Fruit fly (Drosophila melanogaster) whole organism, wandering third instar larva: ENCODE results near the gene Rrp46.

Experiments used
- CrebA ChIP-seq: fragments of 200-800 bp; sonication (Bioruptor generic); optimal IDR thresholded peaks from 2 replicates; lab custom pipeline; 2016; ENCODE audit warnings: missing biosample characterization, mild to moderate bottlenecking, missing genetic modification characterization, borderline replicate concordance
- Jra ChIP-seq: sonication (Bioruptor generic); optimal IDR thresholded peaks from 2 replicates; lab custom pipeline; 2016; ENCODE audit warnings: missing biosample characterization, missing genetic modification characterization
- Mio ChIP-seq: sonication (Bioruptor generic); optimal IDR thresholded peaks from 2 replicates; lab custom pipeline; 2016; ENCODE audit warnings: missing biosample characterization, missing genetic modification characterization
- N ChIP-seq: fragments of >200 bp; optimal IDR thresholded peaks from 2 replicates; lab custom pipeline; 2018; ENCODE audit warnings: missing biosample characterization, missing external identifiers, missing genetic modification characterization
- OdsH ChIP-seq: fragments of 200-800 bp; sonication (Bioruptor generic); optimal IDR thresholded peaks from 2 replicates; lab custom pipeline; 2016; ENCODE audit warnings: missing biosample characterization, mild to moderate bottlenecking, missing genetic modification characterization
- brk ChIP-seq: fragments of 200-800 bp; sonication (Bioruptor generic); optimal IDR thresholded peaks from 2 replicates; lab custom pipeline; 2016; ENCODE audit warnings: missing biosample characterization, mild to moderate bottlenecking, missing genetic modification characterization
- dsf ChIP-seq: sonication (Bioruptor generic); optimal IDR thresholded peaks from 2 replicates; lab custom pipeline; 2016; ENCODE audit warnings: missing biosample characterization, missing genetic modification characterization, borderline replicate concordance
- fru ChIP-seq: fragments of 200-800 bp; sonication (Bioruptor generic); optimal IDR thresholded peaks from 3 replicates; lab custom pipeline; 2016; ENCODE audit warnings: missing biosample characterization, mild to moderate bottlenecking, missing genetic modification characterization
- h ChIP-seq: fragments of 200-800 bp; sonication (Bioruptor generic); optimal IDR thresholded peaks from 3 replicates; lab custom pipeline; 2016; ENCODE audit warnings: missing biosample characterization, mild to moderate bottlenecking, missing genetic modification characterization
- jim ChIP-seq: fragments of 175-275, 200-325 bp; sonication (Bioruptor generic); optimal IDR thresholded peaks from 2 replicates; lab custom pipeline; 2016; ENCODE audit warnings: missing biosample characterization, mild to moderate bottlenecking, missing genetic modification characterization
- psq ChIP-seq: fragments of 200-800 bp; sonication (Bioruptor generic); optimal IDR thresholded peaks from 3 replicates; lab custom pipeline; 2017; ENCODE audit warnings: missing biosample characterization, mild to moderate bottlenecking, missing genetic modification characterization, moderate library complexity
- rgr ChIP-seq: fragments of 200-800 bp; sonication (Bioruptor generic); optimal IDR thresholded peaks from 3 replicates; lab custom pipeline; 2016; ENCODE audit warnings: missing biosample characterization, mild to moderate bottlenecking, missing genetic modification characterization
- tai ChIP-seq: sonication (Bioruptor generic); optimal IDR thresholded peaks from 2 replicates; lab custom pipeline; 2016; ENCODE audit warnings: missing biosample characterization, missing genetic modification characterization
- usp ChIP-seq: fragments of >200 bp; optimal IDR thresholded peaks from 2 replicates; lab custom pipeline; 2017; ENCODE audit warnings: missing biosample characterization, missing genetic modification characterization

DNA sequence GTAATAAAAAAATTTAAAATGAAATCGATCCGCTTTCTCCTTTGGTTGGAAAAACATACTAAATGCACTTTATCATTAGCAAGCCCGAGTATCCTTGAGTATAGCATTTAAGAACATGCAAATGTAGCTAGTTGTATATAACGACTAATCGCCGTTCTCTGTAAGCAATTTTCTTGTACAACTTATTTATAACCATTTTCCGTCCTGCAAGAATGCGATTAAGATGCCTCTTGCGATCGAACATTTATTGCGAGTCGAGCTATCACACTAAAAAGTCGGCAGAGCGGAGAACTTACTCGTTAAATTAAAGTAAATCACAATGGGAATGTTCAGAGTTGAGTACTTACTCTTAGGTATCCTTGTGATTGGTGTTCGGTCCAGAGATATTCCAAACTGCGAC, 12.4 kb upstream of the Rrp46 start, which contains the start of gene mthl11:
- TF ChIP-seq tai (GFP tag; lab: Kevin White, UChicago) = no peak
- TF ChIP-seq h (GFP tag; lab: Kevin White, UChicago) = no peak
- no peak for TF ChIP-seq usp (GFP tag; lab: Kevin White, UChicago)
- TF ChIP-seq jim (GFP tag; lab: Kevin White, UChicago) = no peak
- no peak for TF ChIP-seq OdsH
- no peak for TF ChIP-seq fru (GFP tag; lab: Kevin White, UChicago)
- no peak for TF ChIP-seq N (GFP tag; lab: Kevin White, UChicago)
- TF ChIP-seq Jra (GFP tag; lab: Kevin White, UChicago) = no peak
- no peak for TF ChIP-seq psq
- no peak for TF ChIP-seq CrebA
- no peak for TF ChIP-seq brk (GFP tag; lab: Kevin White, UChicago)
- TF ChIP-seq dsf (GFP tag; lab: Kevin White, UChicago) = no peak
- no peak for TF ChIP-seq Mio
- no peak for TF ChIP-seq rgr
